Worm (Caenorhabditis elegans) whole organism, mixed stage, embryonic: ENCODE results near the gene Y14H12A.1.

Experiments used
- elt-1 ChIP-seq: sonication (generic microtip); optimal IDR thresholded peaks from 2 replicates; lab custom pipeline; 2017; ENCODE audit warnings: missing genetic modification characterization, mild to moderate bottlenecking, missing compliant biosample characterization, antibody characterized with exemption, moderate library complexity, borderline replicate concordance; ENCODE audit not compliant: insufficient read depth
- elt-3 ChIP-seq: fragments of 150-350 bp; optimal IDR thresholded peaks from 2 replicates; lab custom pipeline; 2014; ENCODE audit warnings: missing biosample characterization, missing genetic modification characterization
- lin-13 ChIP-seq: fragments of 150-350 bp; optimal IDR thresholded peaks from 2 replicates; lab custom pipeline; 2014; ENCODE audit warnings: missing biosample characterization, missing genetic modification characterization
- lsy-2 ChIP-seq: fragments of 150-350 bp; optimal IDR thresholded peaks from 2 replicates; lab custom pipeline; 2014; ENCODE audit warnings: missing biosample characterization, missing genetic modification characterization
- nhr-2 ChIP-seq: fragments of 150-350 bp; optimal IDR thresholded peaks from 2 replicates; lab custom pipeline; 2014; ENCODE audit warnings: missing biosample characterization, missing genetic modification characterization
- nhr-237 ChIP-seq: fragments of 150-350 bp; optimal IDR thresholded peaks from 2 replicates; lab custom pipeline; 2014; ENCODE audit warnings: missing biosample characterization, missing genetic modification characterization
- pha-4 ChIP-seq: fragments of 150-350 bp; optimal IDR thresholded peaks from 2 replicates; lab custom pipeline; 2018; ENCODE audit warnings: missing biosample characterization, missing genetic modification reagents, missing genetic modification characterization
- sptf-1 ChIP-seq: sonication (generic microtip); optimal IDR thresholded peaks from 2 replicates; lab custom pipeline; 2017; ENCODE audit warnings: mild to moderate bottlenecking, missing genetic modification characterization, moderate library complexity, missing compliant biosample characterization
- unc-62 ChIP-seq: fragments of 150-350 bp; optimal IDR thresholded peaks from 2 replicates; lab custom pipeline; 2014; ENCODE audit warnings: missing biosample characterization, missing genetic modification reagents, missing genetic modification characterization
- ztf-11 ChIP-seq: fragments of 150-350 bp; optimal IDR thresholded peaks from 2 replicates; lab custom pipeline; 2014; ENCODE audit warnings: missing biosample characterization, missing genetic modification characterization

- TF ChIP-seq elt-1 (no peak), ztf-11 (no peak), pha-4 (no peak), nhr-237 (tag; lab: Kevin White, UChicago) (no peak), lin-13 (tag; lab: Kevin White, UChicago) (no peak), unc-62 (no peak), sptf-1 (no peak), nhr-2 (tag; lab: Kevin White, UChicago) (no peak), lsy-2 (tag; lab: Kevin White, UChicago) (no peak), elt-3 (tag; lab: Kevin White, UChicago) (no peak)
Measured at ce11 chrII:3947404-3947803, 45.6 kb upstream of the Y14H12A.1 start.
